Worm (Caenorhabditis elegans) whole organism, L1 larva: Measurements from ENCODE around the gene asm-1.

Source experiments
- ceh-82 ChIP-seq, 3 experiments: fragments of 150-350 bp in 1 of 3; sonication (generic microtip) in 2 of 3; optimal IDR thresholded peaks; 2 replicates each; lab custom pipeline; 2014 to 2017; ENCODE audit warnings: missing biosample characterization in 3 of 3, missing genetic modification characterization in 3 of 3
- pqm-1 ChIP-seq: sonication (generic microtip); optimal IDR thresholded peaks from 3 replicates; lab custom pipeline; 2017; ENCODE audit warnings: missing biosample characterization, missing genetic modification characterization
- sup-37 ChIP-seq: fragments of 200-800 bp; sonication (Bioruptor generic); optimal IDR thresholded peaks from 2 replicates; lab custom pipeline; 2018; ENCODE audit warnings: mild to moderate bottlenecking, missing genetic modification characterization, missing compliant biosample characterization
- unc-62 ChIP-seq: fragments of 150-350 bp; optimal IDR thresholded peaks from 2 replicates; lab custom pipeline; 2014; ENCODE audit warnings: missing biosample characterization, missing genetic modification reagents, missing genetic modification characterization

DNA sequence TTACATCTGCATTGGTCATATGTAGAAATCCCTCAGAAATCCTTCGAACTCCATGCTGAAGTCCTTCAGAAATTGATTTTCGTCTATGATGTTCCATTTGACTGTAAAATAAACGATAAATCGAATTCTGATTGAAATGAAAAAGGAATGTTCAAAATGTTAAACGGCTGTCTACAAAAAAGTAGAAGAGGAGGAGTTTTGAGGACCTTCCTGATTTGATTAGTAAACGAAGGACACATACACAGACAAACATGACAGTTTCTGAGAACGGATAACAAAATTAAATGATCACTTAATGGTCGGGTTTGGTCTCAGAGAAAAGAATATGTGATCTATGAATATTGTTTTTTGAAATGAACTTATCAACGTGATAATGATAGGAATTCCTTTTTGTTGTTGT is 32.9 kb upstream of the asm-1 start, which contains the start of gene slc-36.5:
- TF ChIP-seq unc-62 (GFP tag; lab: Kevin White, UChicago), result no peak
- TF ChIP-seq pqm-1, result no peak
- no peak for TF ChIP-seq ceh-82 (tag; optimal IDR thresholded peaks at IDR 0.05; lab: Kevin White, UChicago)
- no peak for TF ChIP-seq sup-37
